Worm (Caenorhabditis elegans) whole organism, L2 larva: Measurements from ENCODE around the gene M04B2.6.
A peak's percentile ranks its signal among the peaks of the same experiment; 100 is the strongest.

Source experiments
- C34F6.9 ChIP-seq: fragments of 150-350 bp; optimal IDR thresholded peaks from 2 replicates; lab custom pipeline; 2014; ENCODE audit warnings: missing biosample characterization, missing genetic modification characterization
- Y55F3AM.14 ChIP-seq: fragments of 200-800 bp; sonication (Bioruptor generic); optimal IDR thresholded peaks from 2 replicates; lab custom pipeline; 2018; ENCODE audit warnings: mild to moderate bottlenecking, missing genetic modification characterization, missing compliant biosample characterization
- ZK546.5 ChIP-seq: sonication (generic microtip); optimal IDR thresholded peaks from 2 replicates; lab custom pipeline; 2017; ENCODE audit warnings: missing biosample characterization, missing genetic modification characterization
- aly-2 ChIP-seq: fragments of 150-350 bp; optimal IDR thresholded peaks from 2 replicates; lab custom pipeline; 2014; ENCODE audit warnings: missing biosample characterization, missing genetic modification characterization
- ama-1 ChIP-seq: fragments of 150-350 bp; optimal IDR thresholded peaks from 2 replicates; lab custom pipeline; 2018; ENCODE audit warnings: inconsistent platforms
- blmp-1 ChIP-seq: sonication (generic microtip); optimal IDR thresholded peaks from 2 replicates; lab custom pipeline; 2017; ENCODE audit warnings: missing genetic modification characterization, mild to moderate bottlenecking, missing compliant biosample characterization, antibody characterized with exemption, moderate library complexity; ENCODE audit not compliant: insufficient read depth
- ceh-16 ChIP-seq: fragments of 150-350 bp; optimal IDR thresholded peaks from 2 replicates; lab custom pipeline; 2014; ENCODE audit warnings: missing biosample characterization, missing genetic modification characterization
- ceh-82 ChIP-seq: fragments of 150-350 bp; optimal IDR thresholded peaks from 2 replicates; lab custom pipeline; 2014; ENCODE audit warnings: missing biosample characterization, missing genetic modification characterization
- crh-2 ChIP-seq: sonication (generic microtip); optimal IDR thresholded peaks from 2 replicates; lab custom pipeline; 2017; ENCODE audit warnings: missing biosample characterization, missing genetic modification characterization
- egl-27 ChIP-seq: sonication (generic microtip); optimal IDR thresholded peaks from 3 replicates; lab custom pipeline; 2017; ENCODE audit warnings: missing biosample characterization, missing genetic modification reagents, missing genetic modification characterization
- elt-3 ChIP-seq: sonication (generic microtip); optimal IDR thresholded peaks from 2 replicates; lab custom pipeline; 2017; ENCODE audit warnings: missing biosample characterization, missing genetic modification characterization
- fos-1 ChIP-seq: fragments of 150-350 bp; optimal IDR thresholded peaks from 2 replicates; lab custom pipeline; 2014; ENCODE audit warnings: missing biosample characterization, missing genetic modification characterization
- gmeb-1 ChIP-seq: fragments of 150-350 bp; optimal IDR thresholded peaks from 2 replicates; lab custom pipeline; 2014; ENCODE audit warnings: missing biosample characterization, missing genetic modification characterization
- lin-11 ChIP-seq: fragments of 150-350 bp; sonication (generic microtip); optimal IDR thresholded peaks from 2 replicates; lab custom pipeline; 2014; ENCODE audit warnings: missing biosample characterization, missing genetic modification characterization, inconsistent platforms, mixed read lengths
- lin-13 ChIP-seq: fragments of 150-350 bp; optimal IDR thresholded peaks from 2 replicates; lab custom pipeline; 2014; ENCODE audit warnings: missing biosample characterization, missing genetic modification reagents, missing genetic modification characterization
- lin-39 ChIP-seq: fragments of 150-350 bp; optimal IDR thresholded peaks from 2 replicates; lab custom pipeline; 2014; ENCODE audit warnings: missing biosample characterization, missing genetic modification reagents, missing genetic modification characterization
- lsy-2 ChIP-seq, 2 experiments: fragments of 150-350 bp in 1 of 2; sonication (generic microtip) in 1 of 2; optimal IDR thresholded peaks; 2 replicates each; lab custom pipeline; 2014 to 2017; ENCODE audit warnings: missing biosample characterization in 2 of 2, missing genetic modification characterization in 2 of 2
- mab-5 ChIP-seq: fragments of 150-350 bp; optimal IDR thresholded peaks from 2 replicates; lab custom pipeline; 2014; ENCODE audit warnings: missing biosample characterization, missing genetic modification characterization
- mbf-1 ChIP-seq: sonication (generic microtip); optimal IDR thresholded peaks from 2 replicates; lab custom pipeline; 2017; ENCODE audit warnings: missing biosample characterization, missing genetic modification characterization
- mdl-1 ChIP-seq, 2 experiments: fragments of 150-350 bp in 1 of 2; sonication (generic microtip) in 1 of 2; optimal IDR thresholded peaks; 2 replicates each; lab custom pipeline; 2017; ENCODE audit warnings: missing biosample characterization in 2 of 2, missing genetic modification characterization in 2 of 2
- nhr-10 ChIP-seq: sonication (generic microtip); optimal IDR thresholded peaks from 2 replicates; lab custom pipeline; 2017; ENCODE audit warnings: missing biosample characterization, missing genetic modification characterization
- nhr-11 ChIP-seq: fragments of 150-350 bp; optimal IDR thresholded peaks from 2 replicates; lab custom pipeline; 2014; ENCODE audit warnings: missing biosample characterization, missing genetic modification characterization
- nhr-12 ChIP-seq: fragments of 150-350 bp; optimal IDR thresholded peaks from 2 replicates; lab custom pipeline; 2014; ENCODE audit warnings: missing biosample characterization, missing genetic modification characterization
- nhr-129 ChIP-seq: fragments of 150-350 bp; optimal IDR thresholded peaks from 2 replicates; lab custom pipeline; 2014; ENCODE audit warnings: missing biosample characterization, missing genetic modification characterization
- nhr-237 ChIP-seq: fragments of 150-350 bp; optimal IDR thresholded peaks from 2 replicates; lab custom pipeline; 2014; ENCODE audit warnings: missing biosample characterization, missing genetic modification characterization
- nhr-25 ChIP-seq: fragments of 150-350 bp; sonication (generic microtip); optimal IDR thresholded peaks from 3 replicates; lab custom pipeline; 2014; ENCODE audit warnings: missing biosample characterization, missing genetic modification characterization
- nhr-6 ChIP-seq: fragments of 150-350 bp; optimal IDR thresholded peaks from 2 replicates; lab custom pipeline; 2014; ENCODE audit warnings: missing biosample characterization, missing genetic modification characterization
- peb-1 ChIP-seq: fragments of 150-350 bp; optimal IDR thresholded peaks from 2 replicates; lab custom pipeline; 2014; ENCODE audit warnings: missing biosample characterization, missing genetic modification characterization
- sem-4 ChIP-seq: fragments of 150-350 bp; optimal IDR thresholded peaks from 2 replicates; lab custom pipeline; 2014; ENCODE audit warnings: missing biosample characterization, missing genetic modification reagents, missing genetic modification characterization
- sma-3 ChIP-seq: sonication (generic microtip); optimal IDR thresholded peaks from 2 replicates; lab custom pipeline; 2016; ENCODE audit warnings: missing genetic modification reagents, missing genetic modification characterization, missing compliant biosample characterization
- unc-62 ChIP-seq: fragments of 150-350 bp; optimal IDR thresholded peaks from 2 replicates; lab custom pipeline; 2014; ENCODE audit warnings: missing biosample characterization, missing genetic modification reagents, missing genetic modification characterization
- ztf-1 ChIP-seq: fragments of 200-800 bp; sonication (Bioruptor generic); conservative IDR thresholded peaks from 2 replicates; pipeline ENCODE4 v1.3.6; 2022; ENCODE audit warnings: missing genetic modification characterization, missing compliant biosample characterization
- ztf-11 ChIP-seq: sonication (generic microtip); optimal IDR thresholded peaks from 2 replicates; lab custom pipeline; 2017; ENCODE audit warnings: missing biosample characterization, missing genetic modification characterization
- ztf-4 ChIP-seq: fragments of 150-350 bp; optimal IDR thresholded peaks from 2 replicates; lab custom pipeline; 2014; ENCODE audit warnings: missing biosample characterization, missing genetic modification characterization

M04B2.6 gene

DNA sequence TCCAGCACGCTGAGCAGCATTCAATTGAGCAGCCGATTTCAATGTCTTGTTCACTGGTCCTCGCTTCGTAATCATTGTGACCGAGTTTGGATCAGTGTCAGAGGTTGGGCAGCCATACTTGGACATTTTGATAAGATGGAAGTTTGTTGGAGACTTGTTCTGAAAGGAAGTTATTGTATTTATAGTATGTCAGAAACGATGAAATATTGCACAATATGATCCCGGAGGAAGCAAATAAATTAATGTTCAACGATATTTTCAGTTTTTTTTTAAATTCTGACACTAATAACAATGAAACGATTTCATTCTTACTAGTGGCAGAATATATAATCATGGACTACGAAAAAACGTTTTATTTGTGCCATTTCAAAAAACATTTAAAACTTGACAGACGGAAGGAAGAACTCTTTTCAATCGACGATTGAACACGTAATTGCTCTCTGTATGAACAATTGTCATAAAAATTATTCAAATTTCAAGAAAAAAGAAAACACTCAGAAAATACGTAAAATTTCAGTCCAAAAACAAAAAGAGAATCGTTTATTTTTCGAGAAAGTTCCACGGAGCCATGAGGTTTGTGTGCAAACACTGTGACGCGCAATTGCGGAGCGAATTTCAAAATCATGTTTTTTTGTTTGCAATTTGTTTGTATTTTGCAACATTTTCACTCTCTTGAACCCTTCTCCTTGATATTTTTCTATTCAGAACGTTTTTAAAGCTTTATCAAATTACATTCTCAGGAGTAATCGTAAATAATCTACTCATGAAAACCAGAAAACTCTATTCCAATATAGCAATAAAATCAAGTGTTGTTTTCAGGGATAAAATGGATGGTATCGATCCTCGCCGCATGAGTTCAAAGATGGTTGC, 30.3 kb downstream of the M04B2.6 start, which contains the start of the genes mbf-1 and nse-4 (continued):
- TF ChIP-seq nhr-237 (tag; lab: Kevin White, UChicago), result no peak
- no peak for TF ChIP-seq nhr-11
- TF ChIP-seq egl-27 (tag; lab: Kevin White, UChicago), result no peak
- TF ChIP-seq fos-1 (tag; lab: Kevin White, UChicago), result peak; percentile 56
- TF ChIP-seq crh-2, result peak; percentile 82
- TF ChIP-seq lsy-2 (tag; optimal IDR thresholded peaks at IDR 0.05; lab: Kevin White, UChicago), result peak; percentile 59 to 80
- TF ChIP-seq aly-2 (tag; lab: Kevin White, UChicago), result no peak
- no peak for TF ChIP-seq mdl-1 (tag; optimal IDR thresholded peaks at IDR 0.05; lab: Kevin White, UChicago)
- no peak for TF ChIP-seq lin-11 (tag; lab: Kevin White, UChicago)
- TF ChIP-seq sma-3 (GFP tag; lab: Kevin White, UChicago), result peak; percentile 56
- no peak for TF ChIP-seq unc-62 (GFP tag; lab: Kevin White, UChicago)
- TF ChIP-seq lin-13 (GFP tag; lab: Kevin White, UChicago), result peak; percentile 47
- no peak for TF ChIP-seq nhr-12 (tag; lab: Kevin White, UChicago)
- TF ChIP-seq C34F6.9 (tag; lab: Kevin White, UChicago), result peak; percentile 94
- TF ChIP-seq peb-1 (tag; lab: Kevin White, UChicago), result no peak
- peak; percentile 76 for TF ChIP-seq gmeb-1 (tag; lab: Kevin White, UChicago)
- TF ChIP-seq Y55F3AM.14 (GFP tag; lab: Kevin White, UChicago), result no peak
- TF ChIP-seq sem-4 (tag; lab: Kevin White, UChicago), result peak; percentile 20
- no peak for TF ChIP-seq mbf-1 (tag; lab: Kevin White, UChicago)
- TF ChIP-seq ceh-16 (tag; lab: Kevin White, UChicago), result no peak
- TF ChIP-seq ztf-1 (GFP tag; lab: Robert Waterston, UW), result no peak
- peak; percentile 65 for TF ChIP-seq nhr-129 (tag; lab: Kevin White, UChicago)
- no peak for TF ChIP-seq lin-39
- TF ChIP-seq ZK546.5 (tag; lab: Kevin White, UChicago), result no peak
- peak; percentile 39 for TF ChIP-seq nhr-25 (tag; lab: Kevin White, UChicago)

DNA sequence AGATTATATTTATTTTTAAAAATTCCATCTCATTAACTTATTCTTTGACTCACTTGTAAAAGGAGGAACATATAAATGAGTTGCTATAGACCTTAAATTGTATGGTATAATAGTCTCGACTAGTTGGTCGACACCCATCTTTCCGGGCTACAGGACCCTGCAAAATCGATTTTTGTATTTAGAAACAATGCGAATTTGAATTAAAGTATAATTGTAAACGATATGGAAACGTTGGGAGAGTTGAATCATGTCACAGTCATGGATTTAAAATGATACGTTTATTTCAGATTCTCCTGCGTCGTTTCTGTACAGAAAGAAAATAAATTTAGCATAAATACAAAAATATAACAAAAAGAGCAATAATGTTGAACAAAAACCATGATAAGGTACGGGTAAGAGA, 31.5 kb downstream of the M04B2.6 start, which contains the start of gene catp-8:
catp-8 (minus strand) TSS at position 157 of the 400 bp plus-strand sequence.
- TF ChIP-seq ama-1 (lab: Kevin White, UChicago), result peak; percentile 57
- no peak for TF ChIP-seq lsy-2 (tag; optimal IDR thresholded peaks at IDR 0.05; lab: Kevin White, UChicago)
- TF ChIP-seq ztf-4 (tag; lab: Kevin White, UChicago), result peak; percentile 8
- TF ChIP-seq nhr-11, result no peak
- TF ChIP-seq elt-3 (tag; lab: Kevin White, UChicago), result no peak
- no peak for TF ChIP-seq nhr-12 (tag; lab: Kevin White, UChicago)
- no peak for TF ChIP-seq unc-62 (GFP tag; lab: Kevin White, UChicago)
- TF ChIP-seq nhr-25 (tag; lab: Kevin White, UChicago), result no peak
- no peak for TF ChIP-seq nhr-129 (tag; lab: Kevin White, UChicago)
- no peak for TF ChIP-seq blmp-1 (tag; lab: Kevin White, UChicago)
- no peak for TF ChIP-seq nhr-10 (tag; lab: Kevin White, UChicago)
- no peak for TF ChIP-seq sem-4 (tag; lab: Kevin White, UChicago)
- no peak for TF ChIP-seq crh-2
- no peak for TF ChIP-seq nhr-237 (tag; lab: Kevin White, UChicago)
- TF ChIP-seq nhr-6 (tag; lab: Kevin White, UChicago), result no peak
- TF ChIP-seq C34F6.9 (tag; lab: Kevin White, UChicago), result no peak
- TF ChIP-seq mab-5 (tag; lab: Kevin White, UChicago), result no peak

DNA sequence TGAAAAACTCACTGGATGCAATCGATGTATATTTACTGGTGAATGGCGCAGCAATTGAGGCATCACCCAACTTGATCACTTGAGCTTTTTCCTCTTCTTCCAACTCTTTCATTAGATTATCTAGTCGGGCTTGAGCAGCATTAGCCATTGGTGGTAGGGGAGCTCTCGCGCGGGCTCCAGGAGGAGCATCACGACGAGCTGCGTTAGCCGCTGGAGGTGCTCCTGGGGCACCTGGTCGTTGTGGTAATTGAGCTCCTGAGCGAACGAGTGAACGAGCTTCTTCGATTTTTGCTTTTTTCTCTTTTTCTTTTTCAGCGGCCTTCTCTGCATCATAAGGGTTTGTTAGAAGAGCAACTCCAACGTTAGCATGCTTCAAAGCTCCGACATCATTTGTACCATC, 35.5 kb downstream of the M04B2.6 start:
- no peak for TF ChIP-seq mab-5 (tag; lab: Kevin White, UChicago)
- TF ChIP-seq blmp-1 (tag; lab: Kevin White, UChicago), result no peak
- TF ChIP-seq ztf-11 (tag; lab: Kevin White, UChicago), result no peak
- TF ChIP-seq nhr-12 (tag; lab: Kevin White, UChicago), result no peak
- no peak for TF ChIP-seq C34F6.9 (tag; lab: Kevin White, UChicago)
- TF ChIP-seq lsy-2 (tag; optimal IDR thresholded peaks at IDR 0.05; lab: Kevin White, UChicago), result no peak
- TF ChIP-seq nhr-25 (tag; lab: Kevin White, UChicago), result no peak
- TF ChIP-seq aly-2 (tag; lab: Kevin White, UChicago), result no peak
- TF ChIP-seq ceh-16 (tag; lab: Kevin White, UChicago), result no peak
- TF ChIP-seq nhr-10 (tag; lab: Kevin White, UChicago), result no peak
- TF ChIP-seq ceh-82, result no peak
- TF ChIP-seq ZK546.5 (tag; lab: Kevin White, UChicago), result no peak
- no peak for TF ChIP-seq nhr-11
